Worm (Caenorhabditis elegans) whole organism, L1 larva: ENCODE data around the gene nhr-92.

Source experiments
- C16A3.4 ChIP-seq: fragments of 150-350 bp; optimal IDR thresholded peaks from 2 replicates; lab custom pipeline; 2014; ENCODE audit warnings: missing biosample characterization, missing genetic modification characterization
- C34B4.2 ChIP-seq: sonication (generic microtip); optimal IDR thresholded peaks from 2 replicates; lab custom pipeline; 2017; ENCODE audit warnings: mild to moderate bottlenecking, missing genetic modification characterization, missing compliant biosample characterization
- F16B12.6 ChIP-seq: fragments of 150-350 bp; optimal IDR thresholded peaks from 2 replicates; lab custom pipeline; 2014; ENCODE audit warnings: missing biosample characterization, missing genetic modification characterization
- Y116A8C.19 ChIP-seq: sonication (generic microtip); optimal IDR thresholded peaks from 2 replicates; lab custom pipeline; 2016; ENCODE audit warnings: missing compliant biosample characterization, missing genetic modification characterization, borderline replicate concordance
- aha-1 ChIP-seq: fragments of 150-350 bp; optimal IDR thresholded peaks from 2 replicates; lab custom pipeline; 2014; ENCODE audit warnings: missing biosample characterization, missing genetic modification characterization
- ama-1 ChIP-seq: fragments of 150-350 bp; optimal IDR thresholded peaks from 2 replicates; lab custom pipeline; 2014
- blmp-1 ChIP-seq: fragments of 150-350 bp; optimal IDR thresholded peaks from 2 replicates; lab custom pipeline; 2014; ENCODE audit warnings: missing biosample characterization, missing genetic modification characterization
- ceh-82 ChIP-seq, 3 experiments: fragments of 150-350 bp in 1 of 3; sonication (generic microtip) in 2 of 3; optimal IDR thresholded peaks; 2 replicates each; lab custom pipeline; 2014 to 2017; ENCODE audit warnings: missing biosample characterization in 3 of 3, missing genetic modification characterization in 3 of 3
- ces-1 ChIP-seq: fragments of 150-350 bp; optimal IDR thresholded peaks from 2 replicates; lab custom pipeline; 2014; ENCODE audit warnings: missing biosample characterization, missing genetic modification reagents, missing genetic modification characterization
- dpl-1 ChIP-seq, 3 experiments: fragments of 150-350 bp in 2 of 3; sonication (generic microtip) in 1 of 3; optimal IDR thresholded peaks; 2 replicates each; lab custom pipeline; 2014 to 2017; ENCODE audit warnings: missing biosample characterization in 3 of 3, missing genetic modification characterization in 3 of 3, missing genetic modification reagents in 3 of 3
- efl-1 ChIP-seq, 4 experiments: fragments of 150-350 bp; optimal IDR thresholded peaks in 3 of 4; peaks in 1 of 4; 1 replicate in 1 of 4; 2 replicates in 3 of 4; lab custom pipeline; 2014; ENCODE audit warnings: missing biosample characterization in 2 of 4, missing genetic modification characterization in 2 of 4, missing genetic modification reagents in 2 of 4
- egl-13 ChIP-seq: sonication (generic microtip); optimal IDR thresholded peaks from 2 replicates; lab custom pipeline; 2016; ENCODE audit warnings: missing genotype, missing genetic modification reagents, missing genetic modification characterization, missing compliant biosample characterization
- egl-27 ChIP-seq, 2 experiments: fragments of 150-350 bp in 1 of 2; sonication (generic microtip); optimal IDR thresholded peaks; 3 replicates each; lab custom pipeline; 2017 to 2018; ENCODE audit warnings: missing biosample characterization in 2 of 2, missing genetic modification characterization in 2 of 2, missing genetic modification reagents in 2 of 2
- elt-2 ChIP-seq: sonication (generic microtip); optimal IDR thresholded peaks from 2 replicates; lab custom pipeline; 2016; ENCODE audit warnings: missing genetic modification characterization, mild to moderate bottlenecking, inconsistent platforms, missing compliant biosample characterization, missing genetic modification reagents
- elt-3 ChIP-seq, 6 experiments: fragments of 150-350 bp in 1 of 6; sonication (generic microtip); optimal IDR thresholded peaks; 2 replicates each; lab custom pipeline; 2017 to 2018; ENCODE audit warnings: missing biosample characterization in 6 of 6, missing genetic modification characterization in 6 of 6, inconsistent platforms in 1 of 6
- fkh-4 ChIP-seq: sonication (generic microtip); optimal IDR thresholded peaks from 2 replicates; lab custom pipeline; 2016; ENCODE audit warnings: missing compliant biosample characterization, missing genetic modification characterization, borderline replicate concordance
- fkh-8 ChIP-seq: sonication (generic microtip); optimal IDR thresholded peaks from 2 replicates; lab custom pipeline; 2016; ENCODE audit warnings: mild to moderate bottlenecking, missing genetic modification characterization, missing compliant biosample characterization
- grh-1 ChIP-seq: fragments of 200-800 bp; sonication (Bioruptor generic); IDR thresholded peaks from 2 replicates; pipeline ENCODE4 v1.3.6; 2022; ENCODE audit warnings: missing genetic modification reagents, missing genetic modification characterization, missing compliant biosample characterization
- hlh-4 ChIP-seq: sonication (generic microtip); optimal IDR thresholded peaks from 2 replicates; lab custom pipeline; 2016; ENCODE audit warnings: mild to moderate bottlenecking, missing genetic modification characterization, missing compliant biosample characterization
- hpl-2 ChIP-seq: fragments of 150-350 bp; optimal IDR thresholded peaks from 2 replicates; lab custom pipeline; 2014; ENCODE audit warnings: missing biosample characterization, missing genetic modification reagents, missing genetic modification characterization
- isw-1 ChIP-seq: fragments of 200-800 bp; sonication (Bioruptor generic); IDR thresholded peaks from 2 replicates; pipeline ENCODE4 v1.3.6; 2022; ENCODE audit warnings: missing genetic modification characterization, missing compliant biosample characterization
- jun-1 ChIP-seq: fragments of 150-350 bp; optimal IDR thresholded peaks from 2 replicates; lab custom pipeline; 2014; ENCODE audit warnings: missing biosample characterization, missing genetic modification reagents, missing genetic modification characterization
- lin-14 ChIP-seq: fragments of 200-800 bp; sonication (Bioruptor generic); optimal IDR thresholded peaks from 2 replicates; lab custom pipeline; 2018; ENCODE audit warnings: mild to moderate bottlenecking, missing genetic modification characterization, moderate library complexity, missing compliant biosample characterization
- lin-15B ChIP-seq: fragments of 150-350 bp; sonication (generic microtip); optimal IDR thresholded peaks from 3 replicates; lab custom pipeline; 2014; ENCODE audit warnings: missing biosample characterization, missing genetic modification characterization
- lin-35 ChIP-seq, 2 experiments: fragments of 150-350 bp; optimal IDR thresholded peaks; 2 replicates each; lab custom pipeline; 2014; ENCODE audit warnings: missing biosample characterization in 2 of 2, missing genetic modification characterization in 2 of 2, missing genetic modification reagents in 2 of 2
- lsy-2 ChIP-seq, 2 experiments: fragments of 150-350 bp; optimal IDR thresholded peaks; 2 replicates each; lab custom pipeline; 2014; ENCODE audit warnings: missing biosample characterization in 2 of 2, missing genetic modification characterization in 2 of 2
- mab-9 ChIP-seq: fragments of 200-800 bp; sonication (Bioruptor generic); IDR thresholded peaks from 2 replicates; pipeline ENCODE4 v1.3.6; 2022; ENCODE audit warnings: missing genetic modification reagents, missing genetic modification characterization, missing compliant biosample characterization
- mdl-1 ChIP-seq, 2 experiments: fragments of 150-350 bp; optimal IDR thresholded peaks; 2 replicates each; lab custom pipeline; 2014 to 2017; ENCODE audit warnings: missing biosample characterization in 2 of 2, missing genetic modification characterization in 2 of 2, inconsistent platforms in 1 of 2
- mep-1 ChIP-seq: fragments of 150-350 bp; optimal IDR thresholded peaks from 2 replicates; lab custom pipeline; 2014; ENCODE audit warnings: missing biosample characterization, missing genetic modification characterization
- nhr-237 ChIP-seq: fragments of 150-350 bp; optimal IDR thresholded peaks from 2 replicates; lab custom pipeline; 2014; ENCODE audit warnings: missing biosample characterization, missing genetic modification characterization
- nhr-28 ChIP-seq: fragments of 150-350 bp; optimal IDR thresholded peaks from 2 replicates; lab custom pipeline; 2014; ENCODE audit warnings: missing biosample characterization, missing genetic modification characterization
- nhr-77 ChIP-seq: fragments of 150-350 bp; optimal IDR thresholded peaks from 2 replicates; lab custom pipeline; 2014; ENCODE audit warnings: missing biosample characterization, missing genetic modification characterization
- nhr-85 ChIP-seq: sonication (generic microtip); peaks from one replicate; lab custom pipeline; 2016; ENCODE audit warnings: missing genetic modification characterization, inconsistent platforms, missing compliant biosample characterization
- nhr-90 ChIP-seq: sonication (generic microtip); optimal IDR thresholded peaks from 2 replicates; lab custom pipeline; 2016; ENCODE audit warnings: mild to moderate bottlenecking, missing genetic modification characterization, missing compliant biosample characterization; ENCODE audit not compliant: poor library complexity
- pag-3 ChIP-seq: sonication (generic microtip); optimal IDR thresholded peaks from 2 replicates; lab custom pipeline; 2017; ENCODE audit warnings: missing genetic modification characterization, mild to moderate bottlenecking, missing compliant biosample characterization, antibody characterized with exemption, borderline replicate concordance; ENCODE audit not compliant: insufficient read depth
- pax-3 ChIP-seq: fragments of 200-800 bp; sonication (Bioruptor generic); optimal IDR thresholded peaks from 2 replicates; lab custom pipeline; 2018; ENCODE audit warnings: mild to moderate bottlenecking, missing genetic modification characterization, moderate library complexity, missing compliant biosample characterization
- skn-1 ChIP-seq: fragments of 150-350 bp; optimal IDR thresholded peaks from 2 replicates; lab custom pipeline; 2014; ENCODE audit warnings: missing biosample characterization, missing genetic modification characterization
- snpc-4 ChIP-seq: fragments of 150-350 bp; optimal IDR thresholded peaks from 2 replicates; lab custom pipeline; 2014; ENCODE audit warnings: missing biosample characterization, missing genetic modification characterization
- snu-23 ChIP-seq: sonication (generic microtip); optimal IDR thresholded peaks from 2 replicates; lab custom pipeline; 2016; ENCODE audit warnings: missing genetic modification characterization, missing compliant biosample characterization
- swsn-7 ChIP-seq: sonication (generic microtip); optimal IDR thresholded peaks from 2 replicates; lab custom pipeline; 2016; ENCODE audit warnings: missing genetic modification characterization, missing compliant biosample characterization
- unc-130 ChIP-seq: fragments of 150-350 bp; optimal IDR thresholded peaks from 2 replicates; lab custom pipeline; 2017; ENCODE audit warnings: missing biosample characterization, missing genetic modification characterization, inconsistent platforms
- unc-62 ChIP-seq: fragments of 150-350 bp; optimal IDR thresholded peaks from 2 replicates; lab custom pipeline; 2014; ENCODE audit warnings: missing biosample characterization, missing genetic modification reagents, missing genetic modification characterization
- unc-98 ChIP-seq: fragments of 200-800 bp; sonication (Bioruptor generic); IDR thresholded peaks from 2 replicates; pipeline ENCODE4 v1.3.6; 2022; ENCODE audit warnings: missing genetic modification characterization, missing compliant biosample characterization
- vab-15 ChIP-seq: sonication (generic microtip); optimal IDR thresholded peaks from 2 replicates; lab custom pipeline; 2017; ENCODE audit warnings: missing genotype, mild to moderate bottlenecking, missing genetic modification characterization, missing compliant biosample characterization
- zip-4 ChIP-seq: fragments of 200-800 bp; sonication (Bioruptor generic); optimal IDR thresholded peaks from 2 replicates; lab custom pipeline; 2018; ENCODE audit warnings: mild to moderate bottlenecking, missing genetic modification characterization, moderate library complexity, missing compliant biosample characterization
- ztf-11 ChIP-seq, 2 experiments: sonication (generic microtip); optimal IDR thresholded peaks; 2 replicates each; lab custom pipeline; 2016 to 2017; ENCODE audit warnings: missing genetic modification characterization in 2 of 2, missing biosample characterization in 1 of 2, missing compliant biosample characterization in 1 of 2
- ztf-4 ChIP-seq: fragments of 150-350 bp; optimal IDR thresholded peaks from 2 replicates; lab custom pipeline; 2014; ENCODE audit warnings: missing biosample characterization, missing genetic modification characterization

The nhr-92 gene

DNA sequence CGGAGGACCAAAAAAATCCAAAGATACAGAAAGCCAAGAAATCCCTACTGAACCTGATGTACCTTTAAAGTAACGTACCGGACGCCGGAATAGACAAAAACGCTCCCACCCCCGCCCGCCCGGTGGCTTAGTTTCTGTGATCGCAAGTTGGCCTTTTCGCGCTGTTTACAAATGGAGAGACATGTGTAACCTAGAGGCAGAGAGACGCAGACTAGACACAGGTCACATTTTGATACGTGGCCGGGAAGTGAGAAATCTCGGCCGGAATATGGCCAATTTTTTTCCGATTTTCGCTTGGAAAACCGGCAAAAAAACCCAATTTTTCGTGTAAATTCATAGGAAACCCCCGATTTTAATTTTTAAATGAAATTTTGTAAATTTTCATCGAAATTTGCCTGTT lies 37.2 kb downstream of the nhr-92 start:
- TF ChIP-seq lin-35 (GFP tag; optimal IDR thresholded peaks at IDR 0.05; lab: Kevin White, UChicago) (peak in 1 of 2 experiments; percentile 25), jun-1 (tag; lab: Kevin White, UChicago) (no peak), efl-1 (optimal IDR thresholded peaks at IDR 0.05; lab: Kevin White, UChicago) (no peak), efl-1 (GFP tag; optimal IDR thresholded peaks at IDR 0.05 in 1 of 2; lab: Kevin White, UChicago) (peak in 1 of 2 experiments; percentile 3), unc-62 (GFP tag; lab: Kevin White, UChicago) (no peak), zip-4 (GFP tag; lab: Kevin White, UChicago) (no peak), lsy-2 (tag; optimal IDR thresholded peaks at IDR 0.05; lab: Kevin White, UChicago) (peak in 1 of 2 experiments; percentile 14), ces-1 (GFP tag; lab: Kevin White, UChicago) (no peak), nhr-237 (tag; lab: Kevin White, UChicago) (no peak), lin-15B (tag; lab: Kevin White, UChicago) (no peak), unc-98 (GFP tag; lab: Robert Waterston, UW) (no peak), nhr-28 (no peak), mdl-1 (tag; optimal IDR thresholded peaks at IDR 0.05; lab: Kevin White, UChicago) (peak in 1 of 2 experiments; percentile 21), egl-27 (tag; optimal IDR thresholded peaks at IDR 0.05; lab: Kevin White, UChicago) (no peak), fkh-4 (tag; lab: Kevin White, UChicago) (no peak), isw-1 (no peak), blmp-1 (tag; lab: Kevin White, UChicago) (peak; percentile 28), ztf-4 (no peak), ceh-82 (tag; optimal IDR thresholded peaks at IDR 0.05; lab: Kevin White, UChicago) (no peak), mab-9 (no peak), lin-14 (GFP tag; lab: Kevin White, UChicago) (peak; percentile 34), elt-3 (tag; optimal IDR thresholded peaks at IDR 0.05; lab: Kevin White, UChicago) (peak in 1 of 6 experiments; percentile 17), unc-130 (tag; lab: Kevin White, UChicago) (no peak), F16B12.6 (no peak)

ce11 chrIV:1659045-1659741 lies 39.3 kb downstream of the nhr-92 start, which contains the start of gene rps-28:
Gene rps-28 (plus strand): TSS chrIV:1659691.
- peak; percentile 2 for TF ChIP-seq unc-62 (GFP tag; lab: Kevin White, UChicago)
- peak; percentile 98 for TF ChIP-seq mep-1 (tag; lab: Kevin White, UChicago)
- TF ChIP-seq egl-13 (tag; lab: Kevin White, UChicago): peak; percentile 90
- peak; percentile 99 for TF ChIP-seq C16A3.4
- peak; percentile 96 for TF ChIP-seq pax-3
- TF ChIP-seq lin-35 (GFP tag; optimal IDR thresholded peaks at IDR 0.05; lab: Kevin White, UChicago): peak; percentile 94 to 95
- peak; percentile 92 for TF ChIP-seq snpc-4 (tag; lab: Kevin White, UChicago)
- TF ChIP-seq C34B4.2 (tag; lab: Kevin White, UChicago): peak; percentile 39
- peak; percentile 75 to 87 for TF ChIP-seq ztf-11 (tag; optimal IDR thresholded peaks at IDR 0.05; lab: Kevin White, UChicago)
- peak; percentile 82 for TF ChIP-seq zip-4 (GFP tag; lab: Kevin White, UChicago)
- TF ChIP-seq dpl-1 (GFP tag; optimal IDR thresholded peaks at IDR 0.05; lab: Kevin White, UChicago): peak; percentile 89 to 91 (median 89)
- TF ChIP-seq vab-15 (tag; lab: Kevin White, UChicago): peak; percentile 98
- peak; percentile 71 for TF ChIP-seq ama-1 (lab: Kevin White, UChicago)
- peak; percentile 94 for TF ChIP-seq hpl-2 (GFP tag; lab: Kevin White, UChicago)
- TF ChIP-seq swsn-7 (tag; lab: Kevin White, UChicago): peak; percentile 98
- peak; percentile 88 for TF ChIP-seq unc-98 (GFP tag; lab: Robert Waterston, UW)
- TF ChIP-seq nhr-77 (tag; lab: Kevin White, UChicago): peak; percentile 98
- no peak for TF ChIP-seq pag-3 (tag; lab: Kevin White, UChicago)
- no peak for TF ChIP-seq hlh-4 (tag; lab: Kevin White, UChicago)
- TF ChIP-seq isw-1: peak; percentile 97
- TF ChIP-seq elt-2 (tag; lab: Kevin White, UChicago): peak; percentile 74
- peak; percentile 92 to 95 for TF ChIP-seq efl-1 (optimal IDR thresholded peaks at IDR 0.05; lab: Kevin White, UChicago)
- TF ChIP-seq efl-1 (GFP tag; optimal IDR thresholded peaks at IDR 0.05 in 1 of 2; lab: Kevin White, UChicago): peak; percentile 87 to 98
- TF ChIP-seq aha-1 (tag; lab: Kevin White, UChicago): peak; percentile 93
- peak; percentile 92 for TF ChIP-seq grh-1 (GFP tag; lab: Robert Waterston, UW)
- no peak for TF ChIP-seq Y116A8C.19 (tag; lab: Kevin White, UChicago)
- TF ChIP-seq F16B12.6: peak; percentile 73
- TF ChIP-seq skn-1: peak; percentile 98
- TF ChIP-seq snu-23 (GFP tag; lab: Kevin White, UChicago): peak; percentile 99
- peak; percentile 84 for TF ChIP-seq blmp-1 (tag; lab: Kevin White, UChicago)
- peak; percentile 98 for TF ChIP-seq nhr-90 (tag; lab: Kevin White, UChicago)
- peak; percentile 75 for TF ChIP-seq fkh-4 (tag; lab: Kevin White, UChicago)
- TF ChIP-seq nhr-85 (tag; lab: Kevin White, UChicago): peak; percentile 97
- peak; percentile 99 for TF ChIP-seq fkh-8 (tag; lab: Kevin White, UChicago)
